Worm (Caenorhabditis elegans): ENCODE results near the gene zfp-3.

The zfp-3 gene

DNA sequence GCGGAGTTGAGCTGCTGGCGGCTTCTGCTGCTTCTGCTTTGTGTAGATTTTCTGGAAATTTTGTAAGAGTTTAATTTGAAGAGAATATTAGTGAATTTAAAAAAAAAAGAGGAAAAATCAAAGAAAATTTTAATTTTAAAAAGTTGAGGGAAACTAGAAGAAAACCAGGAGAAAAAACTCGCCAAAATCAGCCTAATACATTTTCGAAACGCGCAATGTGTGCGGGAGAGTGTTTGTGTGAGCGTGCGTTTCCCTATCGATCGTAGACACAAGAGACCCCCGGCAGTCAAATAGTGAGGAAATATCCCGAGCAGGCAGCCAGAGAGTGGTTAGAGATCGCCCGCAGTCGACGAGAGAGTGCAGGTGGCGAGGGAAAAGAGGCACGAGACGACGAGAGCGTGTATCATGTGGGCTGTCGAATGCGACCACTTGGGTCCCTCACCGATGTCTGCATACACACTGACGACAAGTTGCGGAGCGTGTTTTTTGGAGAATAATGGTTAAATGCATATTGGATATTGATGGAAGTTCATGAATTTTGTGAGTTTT is at the start of gene zfp-3:
TSS of gene zfp-3 (minus strand) at position 51 of the 549 bp plus-strand sequence.
- TF ChIP-seq tab-1 (GFP tag; IDR thresholded peaks at IDR 0.05) = no peak
- no peak; the same call in 1 of the 2 replicates for TF ChIP-seq flt-1 (GFP tag; IDR thresholded peaks at IDR 0.05)
- peak; percentile 85 for TF ChIP-seq T22C8.4 (GFP tag; IDR thresholded peaks at IDR 0.05)
- no peak for TF ChIP-seq ref-1 (GFP tag; conservative IDR thresholded peaks at IDR 0.05)
- TF ChIP-seq cog-1 (tag; optimal IDR thresholded peaks at IDR 0.05) = peak; percentile 86
- no peak for TF ChIP-seq ztf-23 (GFP tag; IDR thresholded peaks at IDR 0.05)
- TF ChIP-seq ztf-29 (GFP tag; IDR thresholded peaks at IDR 0.05) = no peak; the same call in 1 of the 2 replicates
- no peak for TF ChIP-seq klf-2 (GFP tag; conservative IDR thresholded peaks at IDR 0.05)

DNA sequence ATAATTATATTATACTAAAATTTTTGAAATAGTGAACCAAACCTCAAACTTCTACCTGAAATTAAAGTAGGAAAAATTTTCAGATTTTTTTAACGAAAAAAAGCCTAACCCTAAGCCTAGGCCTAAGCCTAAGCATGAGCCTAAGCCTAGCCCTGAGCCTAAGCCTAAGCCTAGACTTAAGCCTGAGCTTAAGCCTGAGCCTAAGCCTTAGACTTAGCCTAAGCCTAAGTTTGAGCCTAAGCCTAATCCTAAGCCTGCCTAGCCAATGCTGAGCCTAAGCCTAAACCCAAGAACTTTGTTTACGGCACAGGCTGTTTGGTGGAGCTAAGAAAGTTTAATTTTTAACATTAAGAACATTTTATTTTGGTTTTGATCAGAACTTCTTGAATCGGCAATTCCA is 49.5 kb upstream of the zfp-3 start:
- no peak for TF ChIP-seq cog-1 (tag; optimal IDR thresholded peaks at IDR 0.05)
- no peak for TF ChIP-seq klf-2 (GFP tag; conservative IDR thresholded peaks at IDR 0.05)
- no peak for TF ChIP-seq T22C8.4 (GFP tag; IDR thresholded peaks at IDR 0.05)
- no peak for TF ChIP-seq flt-1 (GFP tag; IDR thresholded peaks at IDR 0.05)
- no peak for TF ChIP-seq med-1 (GFP tag; optimal IDR thresholded peaks at IDR 0.05; ENCODE audit: insufficient read depth)
- no peak; the same call in 1 of the 2 replicates for TF ChIP-seq ztf-29 (GFP tag; IDR thresholded peaks at IDR 0.05)
- TF ChIP-seq tab-1 (GFP tag; IDR thresholded peaks at IDR 0.05) = no peak
- TF ChIP-seq ref-1 (GFP tag; conservative IDR thresholded peaks at IDR 0.05) = no peak
- no peak for TF ChIP-seq ztf-23 (GFP tag; IDR thresholded peaks at IDR 0.05)

DNA sequence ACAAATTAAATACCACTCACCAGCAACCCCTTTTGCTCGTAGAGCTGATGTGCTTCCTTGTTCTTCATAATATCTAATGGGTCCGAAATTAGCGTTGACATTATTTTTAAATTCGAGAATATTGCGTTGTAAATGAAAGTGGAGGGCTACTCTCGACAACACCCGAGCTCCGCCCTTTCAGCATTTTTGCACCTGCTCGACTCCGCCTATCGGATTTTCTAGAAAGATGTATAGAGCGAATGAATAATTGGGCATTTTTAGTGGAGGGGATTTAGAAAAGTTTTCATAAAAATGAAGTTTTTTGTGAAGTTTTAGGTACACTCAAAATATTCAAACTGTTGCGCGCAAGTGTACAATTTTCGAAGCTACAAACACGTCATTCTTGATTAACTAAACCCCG is 47.8 kb upstream of the zfp-3 start, which contains the start of gene F09E10.5:
TSS of gene F09E10.5 (minus strand) at position 101 of the 400 bp plus-strand sequence.
- TF ChIP-seq ztf-23 (GFP tag; IDR thresholded peaks at IDR 0.05) (no peak), flt-1 (GFP tag; IDR thresholded peaks at IDR 0.05) (no peak), ref-1 (GFP tag; conservative IDR thresholded peaks at IDR 0.05) (no peak), tab-1 (GFP tag; IDR thresholded peaks at IDR 0.05) (no peak), cog-1 (tag; optimal IDR thresholded peaks at IDR 0.05) (no peak), klf-2 (GFP tag; conservative IDR thresholded peaks at IDR 0.05) (no peak), T22C8.4 (GFP tag; IDR thresholded peaks at IDR 0.05) (no peak), med-1 (GFP tag; optimal IDR thresholded peaks at IDR 0.05; ENCODE audit: insufficient read depth) (no peak), ztf-29 (GFP tag; IDR thresholded peaks at IDR 0.05) (no peak)

DNA sequence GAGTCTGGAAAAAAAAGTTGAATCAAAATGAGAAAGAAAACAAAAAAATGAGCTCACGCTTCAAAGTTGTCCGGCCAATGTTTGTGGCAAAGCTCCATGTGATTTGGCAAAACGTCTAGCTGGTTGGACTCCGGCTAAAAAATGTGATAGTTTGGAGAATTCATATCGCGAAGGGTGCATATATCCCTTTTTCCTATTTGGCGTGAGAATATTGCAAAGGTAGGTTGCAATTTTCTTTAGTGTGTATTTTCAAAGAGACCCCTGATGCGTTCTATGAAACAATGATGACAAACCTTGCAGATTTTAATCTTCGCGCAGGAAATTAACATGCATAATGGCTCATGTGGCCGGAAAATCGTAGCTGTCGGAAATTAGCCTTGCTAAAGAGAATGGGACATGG is 45.7 kb upstream of the zfp-3 start:
- TF ChIP-seq ref-1 (GFP tag; conservative IDR thresholded peaks at IDR 0.05) (no peak), T22C8.4 (GFP tag; IDR thresholded peaks at IDR 0.05) (no peak), flt-1 (GFP tag; IDR thresholded peaks at IDR 0.05) (no peak), tab-1 (GFP tag; IDR thresholded peaks at IDR 0.05) (no peak), ztf-23 (GFP tag; IDR thresholded peaks at IDR 0.05) (no peak), ztf-29 (GFP tag; IDR thresholded peaks at IDR 0.05) (no peak), cog-1 (tag; optimal IDR thresholded peaks at IDR 0.05) (no peak)

DNA sequence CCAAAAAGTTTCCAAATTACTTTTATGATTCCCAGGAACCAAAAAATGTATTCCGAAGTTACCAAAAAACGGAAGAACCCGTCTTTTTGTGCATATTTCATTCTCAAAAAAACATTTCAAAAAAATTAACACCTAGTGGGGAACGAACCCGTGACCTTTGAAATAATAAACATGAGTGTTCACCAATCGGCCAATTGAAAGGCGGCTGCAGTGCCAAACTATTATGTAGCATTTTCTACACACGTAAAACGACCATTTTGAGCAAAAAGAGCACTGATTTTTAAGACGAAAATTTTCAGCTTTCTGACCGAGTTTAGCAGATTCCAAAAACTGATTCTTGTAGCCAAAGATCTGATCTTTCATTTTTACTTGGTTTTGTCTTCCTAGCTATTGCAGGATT is 44.6 kb upstream of the zfp-3 start:
- TF ChIP-seq klf-2 (GFP tag; conservative IDR thresholded peaks at IDR 0.05) = no peak
- no peak for TF ChIP-seq tab-1 (GFP tag; IDR thresholded peaks at IDR 0.05)
- no peak for TF ChIP-seq ztf-29 (GFP tag; IDR thresholded peaks at IDR 0.05)
- TF ChIP-seq ref-1 (GFP tag; conservative IDR thresholded peaks at IDR 0.05) = no peak
- TF ChIP-seq cog-1 (tag; optimal IDR thresholded peaks at IDR 0.05) = no peak
- TF ChIP-seq flt-1 (GFP tag; IDR thresholded peaks at IDR 0.05) = no peak
- TF ChIP-seq T22C8.4 (GFP tag; IDR thresholded peaks at IDR 0.05) = no peak
- no peak for TF ChIP-seq med-1 (GFP tag; optimal IDR thresholded peaks at IDR 0.05; ENCODE audit: insufficient read depth)
- TF ChIP-seq ztf-23 (GFP tag; IDR thresholded peaks at IDR 0.05) = no peak

DNA sequence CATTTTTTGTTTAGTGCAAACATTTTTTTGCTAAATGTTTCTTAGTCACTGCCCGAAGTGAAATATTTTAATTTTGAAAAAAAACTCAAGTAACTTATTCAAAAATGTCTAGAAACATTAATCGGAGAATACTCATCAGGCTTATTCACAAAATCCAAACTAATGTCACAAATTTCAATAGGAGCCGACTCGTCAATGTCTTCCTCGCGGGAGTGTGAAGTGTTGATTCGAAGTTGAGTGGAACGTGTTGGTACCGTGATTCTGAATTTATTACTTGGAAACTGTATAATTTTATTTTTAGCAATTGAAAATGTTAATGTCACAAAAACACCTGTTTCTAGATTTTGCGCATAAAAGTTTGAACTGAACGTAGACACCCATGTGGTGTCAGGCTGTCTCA is 43.1 kb upstream of the zfp-3 start:
- TF ChIP-seq tab-1 (GFP tag; IDR thresholded peaks at IDR 0.05) (no peak), cog-1 (tag; optimal IDR thresholded peaks at IDR 0.05) (no peak), ztf-23 (GFP tag; IDR thresholded peaks at IDR 0.05) (no peak), flt-1 (GFP tag; IDR thresholded peaks at IDR 0.05) (no peak), klf-2 (GFP tag; conservative IDR thresholded peaks at IDR 0.05) (no peak), T22C8.4 (GFP tag; IDR thresholded peaks at IDR 0.05) (no peak), ztf-29 (GFP tag; IDR thresholded peaks at IDR 0.05) (no peak), med-1 (GFP tag; optimal IDR thresholded peaks at IDR 0.05; ENCODE audit: insufficient read depth) (no peak), ref-1 (GFP tag; conservative IDR thresholded peaks at IDR 0.05) (no peak)

DNA sequence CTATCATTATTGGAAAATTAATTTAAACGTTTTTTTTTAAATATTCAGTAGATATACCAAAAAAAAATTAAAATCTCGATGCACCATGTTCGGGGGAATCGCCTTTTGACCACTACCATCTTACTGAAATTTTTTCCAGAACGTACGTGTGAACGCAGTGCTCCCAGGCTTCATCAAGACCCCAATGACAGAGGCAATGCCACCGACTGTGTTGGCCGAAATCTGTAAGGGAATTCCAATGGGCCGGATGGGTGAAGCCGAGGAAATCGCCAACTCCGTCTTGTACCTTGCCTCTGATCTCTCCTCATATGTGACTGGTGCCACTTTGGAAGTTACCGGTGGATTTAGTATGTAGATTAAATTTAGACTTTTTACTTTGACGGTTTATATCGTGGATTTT is 42.3 kb upstream of the zfp-3 start:
- TF ChIP-seq flt-1 (GFP tag; IDR thresholded peaks at IDR 0.05) (no peak), ref-1 (GFP tag; conservative IDR thresholded peaks at IDR 0.05) (no peak), klf-2 (GFP tag; conservative IDR thresholded peaks at IDR 0.05) (no peak), ztf-23 (GFP tag; IDR thresholded peaks at IDR 0.05) (no peak), ztf-29 (GFP tag; IDR thresholded peaks at IDR 0.05) (no peak), cog-1 (tag; optimal IDR thresholded peaks at IDR 0.05) (no peak), med-1 (GFP tag; optimal IDR thresholded peaks at IDR 0.05; ENCODE audit: insufficient read depth) (no peak), T22C8.4 (GFP tag; IDR thresholded peaks at IDR 0.05) (no peak), tab-1 (GFP tag; IDR thresholded peaks at IDR 0.05) (no peak)

DNA sequence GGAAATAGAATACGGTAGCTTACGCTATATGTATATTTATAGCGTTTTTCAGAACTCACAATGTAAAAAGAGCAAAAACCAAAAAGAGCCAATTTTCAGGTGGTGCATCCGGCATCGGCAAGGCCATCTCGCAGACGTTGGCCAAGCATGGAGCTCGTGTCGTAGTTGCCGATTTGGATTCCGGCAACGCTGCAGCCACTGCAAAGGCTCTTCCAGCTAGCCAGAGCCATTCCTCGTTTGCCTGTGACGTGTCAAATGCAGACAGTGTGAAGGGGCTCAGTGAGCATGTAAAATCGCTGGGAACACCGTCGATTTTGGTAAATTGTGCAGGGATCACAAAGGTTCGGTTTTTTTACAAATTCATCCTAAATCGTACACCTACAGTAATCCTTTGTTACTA is 40.7 kb upstream of the zfp-3 start:
- no peak for TF ChIP-seq klf-2 (GFP tag; conservative IDR thresholded peaks at IDR 0.05)
- TF ChIP-seq flt-1 (GFP tag; IDR thresholded peaks at IDR 0.05) = no peak
- no peak for TF ChIP-seq ztf-29 (GFP tag; IDR thresholded peaks at IDR 0.05)

DNA sequence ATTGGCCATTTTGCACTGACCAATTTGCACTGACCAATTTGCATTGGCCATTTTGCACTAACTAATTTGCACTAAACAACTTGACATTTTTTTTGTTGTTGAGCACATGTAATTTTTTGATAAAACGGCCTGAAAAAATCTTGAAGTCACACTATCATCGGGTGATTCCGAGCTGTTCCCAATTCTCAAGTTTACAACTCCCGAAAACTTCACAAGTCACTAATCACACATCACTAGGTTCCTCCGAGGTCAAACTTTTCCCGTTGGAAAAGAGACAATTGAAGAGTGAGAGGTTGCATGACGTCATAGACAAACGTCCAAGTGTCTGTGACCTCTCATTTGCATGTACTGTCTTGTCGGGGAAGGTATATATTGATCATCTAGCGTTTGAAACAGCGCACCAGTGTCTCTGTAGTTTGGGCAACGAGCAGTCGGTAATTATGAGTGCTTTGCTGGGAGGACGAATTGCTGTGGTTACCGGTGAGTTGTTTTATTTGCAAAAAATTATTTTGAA is 39.7 kb upstream of the zfp-3 start, which contains the start of the genes D1005.10 and dhs-25:
TSS of gene D1005.10 (minus strand) at position 51 of the 514 bp plus-strand sequence.
TSS of gene dhs-25 (plus strand) at position 398 of the 514 bp plus-strand sequence.
- peak; percentile 39; the same call in 1 of the 2 replicates for TF ChIP-seq T22C8.4 (GFP tag; IDR thresholded peaks at IDR 0.05)
- TF ChIP-seq ztf-23 (GFP tag; IDR thresholded peaks at IDR 0.05) = no peak
- no peak for TF ChIP-seq ref-1 (GFP tag; conservative IDR thresholded peaks at IDR 0.05)
- TF ChIP-seq med-1 (GFP tag; optimal IDR thresholded peaks at IDR 0.05; ENCODE audit: insufficient read depth) = no peak

DNA sequence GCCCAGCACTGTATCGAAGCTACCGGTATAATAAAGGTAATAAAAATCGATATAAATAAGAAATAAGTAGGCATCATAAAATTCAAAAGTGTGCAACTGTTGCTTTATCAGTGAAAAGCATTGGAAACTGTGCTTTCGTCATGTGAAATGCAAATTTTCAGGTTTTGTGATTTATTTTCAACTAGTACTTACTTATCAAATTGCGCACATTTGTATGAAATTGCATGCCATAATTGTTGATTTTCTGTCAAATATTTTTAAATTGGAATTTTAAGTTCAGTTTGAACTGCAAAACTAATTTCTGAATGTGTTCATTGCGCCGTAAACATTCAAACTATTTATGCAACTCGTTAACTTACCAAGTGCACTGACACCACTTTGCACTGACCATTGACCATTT is 39.3 kb upstream of the zfp-3 start, which contains the start of gene D1005.4:
TSS of gene D1005.4 (minus strand) at position 101 of the 400 bp plus-strand sequence.
- no peak for TF ChIP-seq med-1 (GFP tag; optimal IDR thresholded peaks at IDR 0.05; ENCODE audit: insufficient read depth)
- TF ChIP-seq ref-1 (GFP tag; conservative IDR thresholded peaks at IDR 0.05) = no peak
- no peak for TF ChIP-seq flt-1 (GFP tag; IDR thresholded peaks at IDR 0.05)
- TF ChIP-seq tab-1 (GFP tag; IDR thresholded peaks at IDR 0.05) = no peak
- TF ChIP-seq T22C8.4 (GFP tag; IDR thresholded peaks at IDR 0.05) = no peak
- TF ChIP-seq klf-2 (GFP tag; conservative IDR thresholded peaks at IDR 0.05) = no peak
- TF ChIP-seq ztf-29 (GFP tag; IDR thresholded peaks at IDR 0.05) = no peak
- TF ChIP-seq ztf-23 (GFP tag; IDR thresholded peaks at IDR 0.05) = no peak
- TF ChIP-seq cog-1 (tag; optimal IDR thresholded peaks at IDR 0.05) = no peak
